Worm (Caenorhabditis elegans): ENCODE data around the gene K08D10.14.
"Not testable (repeated sequence)": the region's sequence is repeated elsewhere in the genome, so short reads cannot be mapped to it uniquely, and the experiment has no call there.

K08D10.14 gene

DNA sequence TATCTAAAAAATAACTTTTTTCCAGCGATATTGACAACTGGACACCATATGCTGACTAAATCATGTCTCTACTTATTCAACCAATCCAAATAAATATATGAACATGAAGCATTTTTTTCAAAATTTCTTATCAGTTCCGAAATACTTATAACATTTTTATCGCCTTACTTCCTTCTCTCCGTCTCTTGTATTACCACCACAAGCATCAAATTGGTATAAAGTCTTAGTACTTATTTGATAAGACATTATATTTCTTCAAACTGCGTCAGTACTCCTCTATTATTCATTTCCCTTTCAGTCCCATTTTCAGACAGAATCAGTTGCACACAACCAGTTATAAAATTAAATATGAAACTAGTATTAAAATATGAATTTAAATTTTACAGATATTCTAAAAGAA, 6.8 kb upstream of the K08D10.14 start:
- TF ChIP-seq unc-62 (GFP tag; optimal IDR thresholded peaks at IDR 0.05) = no peak

DNA sequence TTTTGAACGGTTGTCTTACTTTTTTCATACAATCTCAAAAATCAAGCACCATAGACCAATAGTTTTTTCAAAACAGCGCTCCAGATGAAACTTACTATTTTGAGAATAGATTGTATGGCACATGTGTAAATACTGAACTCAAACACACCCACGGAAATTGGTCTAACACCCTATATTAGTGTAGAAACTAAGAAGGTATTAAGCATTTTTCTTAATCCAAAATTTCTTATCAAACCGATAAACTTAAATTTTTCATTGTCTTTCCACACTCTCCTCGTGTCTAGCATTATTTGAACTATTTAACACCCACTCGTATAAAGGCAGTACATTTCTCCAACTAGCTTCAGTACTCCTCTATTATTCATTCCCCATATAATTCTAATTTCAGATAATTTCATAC, 4.6 kb upstream of the K08D10.14 start:
- no peak for TF ChIP-seq unc-62 (GFP tag; optimal IDR thresholded peaks at IDR 0.05)

DNA sequence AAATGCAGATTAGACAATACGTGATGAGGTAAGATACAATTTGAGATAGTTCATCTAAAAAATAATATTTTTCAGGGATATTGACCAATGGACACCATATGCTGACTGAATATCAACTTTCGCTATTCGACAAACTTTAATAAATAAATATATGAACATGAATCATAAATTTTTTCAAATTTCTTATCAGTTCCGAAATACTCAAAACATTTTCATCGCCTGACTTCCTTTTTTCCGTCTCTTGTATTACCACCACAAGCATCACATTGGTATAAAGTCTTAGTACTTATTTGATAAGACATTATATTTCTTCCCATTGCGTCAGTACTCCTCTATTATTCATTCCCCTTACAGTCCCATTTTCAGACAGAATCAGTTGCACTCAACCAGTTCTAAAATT, 2.6 kb upstream of the K08D10.14 start, which contains the start of the genes K08D10.10 and R07C12.1:
K08D10.10 (plus strand) TSS at position 93 of the 400 bp plus-strand sequence.
R07C12.1 (plus strand) TSS at position 314 of the 400 bp plus-strand sequence.
- no peak for TF ChIP-seq unc-62 (GFP tag; optimal IDR thresholded peaks at IDR 0.05)

DNA sequence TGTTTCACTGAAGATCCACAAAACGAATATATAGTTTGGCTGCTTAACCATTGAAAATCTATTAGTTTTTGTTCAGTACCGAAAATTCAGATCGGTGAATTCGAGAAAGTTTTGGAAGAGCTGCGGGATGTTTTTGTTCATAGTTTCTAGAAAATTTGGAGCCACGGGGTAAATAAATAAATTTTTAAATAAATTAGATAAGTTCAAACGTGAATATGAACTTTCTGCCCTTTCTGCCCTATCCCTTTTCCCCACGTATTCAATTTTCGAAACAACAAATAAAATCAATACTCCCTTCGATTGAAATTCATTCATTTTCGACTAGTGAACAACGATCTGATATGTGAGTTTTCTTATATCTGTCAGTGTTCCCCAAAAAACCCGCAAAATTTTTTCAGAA, 7.4 kb downstream of the K08D10.14 start, which contains the start of gene scrm-5:
scrm-5 (plus strand) TSS at position 301 of the 400 bp plus-strand sequence.
- no peak for TF ChIP-seq unc-62 (GFP tag; optimal IDR thresholded peaks at IDR 0.05)

DNA sequence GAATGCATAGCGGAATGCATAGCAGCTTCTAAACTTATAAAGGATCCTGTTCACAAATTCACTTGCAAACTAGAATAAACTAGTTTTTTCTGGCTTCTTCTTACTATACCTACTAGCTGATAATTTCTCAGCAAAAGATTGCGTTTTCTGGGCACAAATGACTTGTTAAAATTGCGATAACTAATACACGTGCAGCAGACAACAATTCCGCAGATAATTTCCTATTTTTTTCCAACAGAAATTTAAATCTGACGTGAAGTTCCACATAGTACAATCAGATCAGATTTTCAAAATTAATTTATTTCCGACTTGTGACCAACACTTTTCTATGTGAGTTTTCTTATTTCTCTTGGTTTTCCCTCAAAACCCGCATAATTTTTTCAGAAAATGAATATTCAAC, 9.7 kb downstream of the K08D10.14 start, which contains the start of gene scrm-8:
scrm-8 (plus strand) TSS at position 301 of the 400 bp plus-strand sequence.
- no peak for TF ChIP-seq unc-62 (GFP tag; optimal IDR thresholded peaks at IDR 0.05)

DNA sequence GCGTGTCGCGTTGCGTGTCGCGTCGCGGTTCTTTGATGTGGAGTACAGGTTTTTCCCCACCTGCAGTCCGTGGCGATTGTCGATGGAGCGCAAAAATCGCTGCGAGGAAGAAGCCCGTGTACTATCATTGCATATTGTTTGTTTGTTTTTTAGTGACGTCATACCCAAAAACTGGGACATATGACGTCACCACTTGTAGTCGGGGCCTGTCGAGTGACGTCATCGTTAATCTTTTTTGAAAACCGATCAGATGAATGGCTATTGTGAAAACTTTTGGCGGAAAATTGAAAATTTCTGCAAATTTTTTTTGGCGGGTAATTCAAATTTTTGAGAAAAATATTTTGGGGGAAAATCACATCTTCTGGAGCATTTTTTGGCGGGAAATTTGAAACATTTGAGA, 12.6 kb downstream of the K08D10.14 start:
- TF ChIP-seq unc-62 (GFP tag; optimal IDR thresholded peaks at IDR 0.05) = no peak

DNA sequence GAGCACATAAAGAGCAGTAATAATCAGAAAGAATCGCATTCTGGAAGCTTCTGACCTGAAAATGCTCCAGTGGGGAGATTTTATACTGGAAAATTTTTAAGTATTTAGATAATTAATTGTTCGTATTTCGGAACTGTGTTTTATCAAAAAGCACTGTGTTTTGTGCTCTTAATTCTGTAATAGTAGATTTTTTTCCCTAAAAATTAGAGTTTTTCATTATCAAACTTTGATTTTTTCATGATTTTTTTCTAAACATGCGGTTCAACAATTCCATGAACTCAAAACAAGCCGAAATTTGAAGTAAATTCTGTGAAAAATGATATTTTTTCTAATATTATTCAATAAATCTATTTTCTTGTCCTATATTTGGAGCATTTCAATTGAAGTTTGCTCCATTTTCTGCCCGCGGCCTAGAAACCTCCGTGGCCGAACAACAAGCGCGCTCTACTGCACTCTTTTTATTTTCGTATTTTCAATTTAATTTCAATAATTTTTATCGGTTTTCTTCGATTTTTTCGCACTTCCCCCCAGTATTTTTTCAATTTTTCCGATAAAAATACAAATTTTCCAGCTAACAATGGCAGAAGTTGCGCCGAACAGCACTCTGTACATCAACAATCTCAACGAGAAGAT, 16.9 kb downstream of the K08D10.14 start, which contains the start of the genes K08D10.13 and rnp-2:
K08D10.13 (minus strand) TSS at position 51 of the 633 bp plus-strand sequence.
rnp-2 (plus strand) TSS at position 546 of the 633 bp plus-strand sequence.
- no peak for TF ChIP-seq unc-62 (GFP tag; optimal IDR thresholded peaks at IDR 0.05)

DNA sequence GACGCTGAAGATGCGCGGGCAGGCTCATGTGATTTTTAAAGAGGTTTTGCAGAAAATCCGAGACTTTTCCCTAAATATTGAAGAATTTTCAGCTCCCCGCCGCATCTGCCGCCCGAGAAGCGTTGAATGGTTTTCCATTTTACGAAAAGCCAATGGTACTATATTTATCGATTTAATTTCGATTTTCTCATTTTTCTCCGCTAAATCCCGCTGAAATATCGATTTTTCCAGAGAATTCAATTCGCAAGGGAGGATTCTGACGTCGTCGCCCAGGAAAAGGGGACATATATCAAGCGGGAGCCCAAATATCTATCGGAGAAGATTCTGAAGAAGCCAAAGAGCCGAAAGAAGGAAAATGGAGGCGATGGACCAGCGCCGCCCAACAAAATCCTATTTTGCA, 17.5 kb downstream of the K08D10.14 start:
- TF ChIP-seq unc-62 (GFP tag; optimal IDR thresholded peaks at IDR 0.05) = no peak

DNA sequence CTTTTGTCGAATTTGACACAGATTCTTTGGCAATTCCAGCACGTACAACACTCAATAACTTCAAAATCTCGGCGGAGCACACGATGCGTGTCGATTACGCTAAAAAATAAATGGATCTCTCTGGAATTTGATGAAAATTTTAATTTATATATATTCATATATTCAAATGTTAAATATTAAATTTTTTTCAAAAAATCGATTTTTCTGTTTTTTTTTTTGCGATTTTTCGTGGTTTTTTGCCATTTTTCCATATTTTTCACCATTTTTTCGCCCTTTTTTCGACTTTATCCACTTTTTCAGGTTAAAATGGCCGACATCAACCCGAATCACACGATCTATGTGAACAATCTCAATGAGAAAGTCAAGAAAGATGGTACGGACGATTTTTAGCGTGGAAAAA, 19.0 kb downstream of the K08D10.14 start, which contains the start of gene rnp-3:
rnp-3 (plus strand) TSS at position 301 of the 400 bp plus-strand sequence.
- no peak for TF ChIP-seq unc-62 (GFP tag; optimal IDR thresholded peaks at IDR 0.05)

DNA sequence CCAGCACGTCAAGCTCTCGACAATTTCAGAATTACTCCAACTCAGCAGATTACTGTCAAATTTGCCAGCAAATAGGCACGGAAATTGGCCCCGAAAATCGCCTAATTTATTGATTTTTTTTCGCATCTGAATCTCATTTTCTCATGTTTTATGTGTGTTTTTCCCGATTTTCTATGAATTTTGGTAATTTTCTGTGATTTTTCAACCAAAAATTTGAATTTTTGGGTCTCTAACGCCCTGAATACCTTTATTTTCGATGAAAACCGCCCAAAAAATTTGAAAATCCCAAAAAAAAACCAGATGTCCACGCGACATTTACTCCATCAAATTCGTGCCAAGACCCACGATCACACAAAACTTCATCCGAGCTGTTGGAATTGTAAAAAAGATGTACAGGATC, 21.3 kb downstream of the K08D10.14 start, which contains the start of gene dnj-15:
dnj-15 (plus strand) TSS at position 301 of the 400 bp plus-strand sequence.
- TF ChIP-seq unc-62 (GFP tag; optimal IDR thresholded peaks at IDR 0.05) = no peak

DNA sequence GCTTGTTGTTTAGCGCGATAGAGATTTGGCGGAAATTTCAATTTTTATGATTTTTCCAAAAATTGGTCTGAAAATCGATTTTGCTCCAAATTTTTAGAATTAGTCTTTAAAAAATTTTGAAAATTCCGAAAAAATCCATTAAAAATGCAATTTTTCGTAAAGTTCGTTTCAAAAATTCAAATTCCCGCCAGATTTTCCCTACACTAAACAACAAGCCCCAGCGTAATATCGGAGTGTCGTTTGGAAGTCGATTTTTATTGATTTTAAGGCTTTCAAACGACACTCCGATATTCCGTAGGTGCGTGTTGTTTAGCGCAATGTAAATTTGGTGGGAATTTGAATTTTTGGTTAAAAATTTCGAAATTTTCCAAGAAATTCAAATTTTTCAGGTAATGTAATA, 21.9 kb downstream of the K08D10.14 start:
- TF ChIP-seq unc-62 (GFP tag; optimal IDR thresholded peaks at IDR 0.05) = no peak

DNA sequence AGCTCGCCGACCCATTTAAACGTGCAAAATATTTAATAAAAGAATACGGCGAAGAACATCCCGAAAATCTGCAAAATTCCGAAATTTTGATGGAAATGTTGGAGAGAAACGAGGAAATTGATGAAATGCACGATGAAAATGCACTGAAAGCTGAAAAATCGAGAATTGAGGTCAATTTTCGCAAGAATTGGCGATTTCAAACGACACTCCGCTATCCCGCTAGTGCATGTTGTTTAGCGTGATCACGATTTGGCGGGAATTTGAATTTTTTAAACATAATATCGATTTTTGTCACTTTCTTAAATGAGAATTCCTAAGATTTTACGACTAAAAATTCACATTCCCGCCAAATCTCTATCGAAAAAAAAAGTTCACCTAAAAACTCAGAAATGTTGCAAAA, 22.8 kb downstream of the K08D10.14 start:
- TF ChIP-seq unc-62 (GFP tag; optimal IDR thresholded peaks at IDR 0.05) = no peak

DNA sequence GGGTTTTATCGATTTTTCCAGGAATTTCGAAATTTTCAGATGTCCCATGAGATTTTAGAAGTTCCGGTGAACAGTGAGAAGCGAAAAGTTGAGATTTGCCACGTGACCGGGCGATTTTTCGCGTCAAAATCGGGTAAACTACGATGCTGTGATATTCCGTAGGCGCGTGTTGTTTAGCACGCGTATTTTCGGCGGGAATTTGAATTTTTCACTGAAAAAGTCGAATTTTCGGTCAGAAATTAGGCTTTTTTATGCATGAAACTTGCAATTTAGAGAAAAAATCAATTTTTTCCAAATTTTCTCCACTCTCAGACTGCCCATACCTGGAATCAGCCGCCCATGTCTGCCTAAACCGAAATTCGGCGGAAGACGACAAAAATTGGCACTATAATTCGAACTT, 23.7 kb downstream of the K08D10.14 start, which contains the start of gene tsen-34:
tsen-34 (plus strand) TSS at position 34 of the 400 bp plus-strand sequence.
- no peak for TF ChIP-seq unc-62 (GFP tag; optimal IDR thresholded peaks at IDR 0.05)

DNA sequence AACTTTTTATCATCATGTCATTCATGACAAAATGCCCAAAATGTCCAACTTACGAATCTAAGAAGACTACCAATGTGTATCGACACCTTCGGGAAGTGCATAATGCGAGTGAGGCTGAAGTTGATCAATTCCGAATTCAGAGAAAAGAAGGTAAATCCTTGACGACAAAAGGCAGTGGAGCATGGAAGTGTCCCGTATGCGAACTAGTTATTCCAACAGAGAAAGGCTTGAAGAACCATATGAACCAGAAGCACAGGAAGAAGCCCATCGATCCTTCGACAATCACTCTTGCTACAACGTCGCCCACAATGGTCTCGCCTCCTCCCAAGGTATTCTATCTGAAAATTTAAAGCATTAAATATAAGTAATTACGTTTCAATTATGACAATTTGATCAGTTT, 31.4 kb downstream of the K08D10.14 start, which contains the start of gene K08D10.11:
K08D10.11 (minus strand) TSS at position 101 of the 400 bp plus-strand sequence.
- TF ChIP-seq unc-62 (GFP tag; optimal IDR thresholded peaks at IDR 0.05) = not testable (repeated sequence)

DNA sequence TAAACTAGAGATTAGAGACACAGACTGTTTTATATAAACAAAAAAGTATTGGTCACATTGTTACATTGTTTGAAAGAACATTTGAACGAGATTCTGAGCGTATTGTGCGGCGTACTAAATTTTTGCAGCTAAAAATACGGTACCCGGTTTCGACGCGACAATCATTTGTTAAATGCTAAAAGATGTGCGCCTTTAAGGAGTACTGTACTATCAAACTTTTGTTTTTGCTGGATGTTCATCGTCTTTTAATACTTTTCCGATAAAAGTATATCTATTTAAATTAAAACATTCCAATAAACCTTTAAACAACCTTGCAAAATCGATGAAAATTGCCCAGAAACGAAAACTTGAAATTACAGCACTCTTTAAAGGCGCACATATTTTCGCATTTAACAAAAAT, 42.0 kb downstream of the K08D10.14 start, which contains the start of gene K06B9.6:
K06B9.6 (minus strand) TSS at position 101 of the 400 bp plus-strand sequence.
- TF ChIP-seq unc-62 (GFP tag; optimal IDR thresholded peaks at IDR 0.05) = not testable (repeated sequence)

DNA sequence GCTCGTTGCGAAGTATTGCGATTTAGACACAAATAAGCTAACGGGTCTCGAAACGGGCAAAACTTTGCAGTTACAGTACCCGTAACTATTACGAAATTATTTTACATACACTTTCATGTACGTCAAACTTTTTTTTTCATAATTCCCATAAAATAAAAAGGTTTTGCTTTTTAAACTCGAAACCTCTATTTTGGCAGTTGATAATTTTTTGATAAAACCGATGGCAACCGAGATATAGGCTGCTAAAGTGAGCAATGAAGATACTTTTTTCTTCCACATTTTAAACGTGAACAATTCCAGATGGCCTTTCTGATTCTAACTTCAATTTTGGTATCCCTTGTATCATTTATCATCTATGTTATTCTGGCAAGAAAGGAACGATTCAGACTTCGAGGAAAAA, 42.4 kb downstream of the K08D10.14 start, which contains the start of gene cyp-25A6:
cyp-25A6 (plus strand) TSS at position 301 of the 400 bp plus-strand sequence.
- not testable (repeated sequence) for TF ChIP-seq unc-62 (GFP tag; optimal IDR thresholded peaks at IDR 0.05)

DNA sequence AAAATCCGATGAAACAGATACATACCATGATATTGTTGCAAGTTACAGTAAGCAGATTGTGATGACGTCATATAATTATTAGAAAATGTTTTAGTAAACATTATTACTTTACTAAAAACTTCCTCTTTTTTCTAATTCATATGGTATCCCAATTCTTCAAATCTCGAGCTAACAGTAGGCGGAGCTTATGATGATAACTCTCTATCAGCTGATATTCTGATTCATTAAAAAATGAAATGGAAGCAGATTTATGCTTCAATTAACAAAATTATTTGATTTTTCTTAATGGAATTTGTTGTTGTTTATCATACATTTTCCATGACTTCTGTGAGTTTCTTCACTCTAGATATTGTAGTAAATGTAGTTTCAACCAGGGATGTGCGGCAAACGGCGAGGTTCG, 49.5 kb downstream of the K08D10.14 start, which contains the start of gene pax-2:
pax-2 (minus strand) TSS at position 101 of the 400 bp plus-strand sequence.
- TF ChIP-seq unc-62 (GFP tag; optimal IDR thresholded peaks at IDR 0.05) = no peak
